Fruit fly (Drosophila melanogaster) whole organism, wandering third instar larva: Measurements from ENCODE around the gene CG31752.

ENCODE experiments used
- Abd-B ChIP-seq: fragments of >200 bp; optimal IDR thresholded peaks from 2 replicates; lab custom pipeline; 2017; ENCODE audit warnings: missing biosample characterization, missing genetic modification characterization
- CG32264 ChIP-seq: fragments of 200-800 bp; sonication (Bioruptor generic); optimal IDR thresholded peaks from 2 replicates; lab custom pipeline; 2016; ENCODE audit warnings: missing biosample characterization, missing genetic modification characterization
- CG9705 ChIP-seq: fragments of 200-800 bp; sonication (Bioruptor generic); optimal IDR thresholded peaks from 2 replicates; lab custom pipeline; 2018; ENCODE audit warnings: missing biosample characterization, mild to moderate bottlenecking, missing genetic modification characterization
- Dfd ChIP-seq: fragments of >200 bp; optimal IDR thresholded peaks from 2 replicates; lab custom pipeline; 2017; ENCODE audit warnings: missing biosample characterization, missing genetic modification characterization
- Dif ChIP-seq: fragments of 200-275, 200-300 bp; sonication (Bioruptor generic); optimal IDR thresholded peaks from 2 replicates; lab custom pipeline; 2018; ENCODE audit warnings: missing biosample characterization, missing genetic modification characterization; ENCODE audit not compliant: partially characterized antibody
- GATAd ChIP-seq: sonication (Bioruptor generic); optimal IDR thresholded peaks from 2 replicates; lab custom pipeline; 2016; ENCODE audit warnings: missing biosample characterization, missing genetic modification characterization
- HLH106 ChIP-seq: fragments of 200-800 bp; optimal IDR thresholded peaks from 3 replicates; lab custom pipeline; 2019; ENCODE audit warnings: missing biosample characterization, mild to moderate bottlenecking, missing genetic modification characterization, moderate library complexity
- Hnf4 ChIP-seq: fragments of 200-800 bp; sonication (Bioruptor generic); optimal IDR thresholded peaks from 2 replicates; lab custom pipeline; 2016; ENCODE audit warnings: missing biosample characterization, mild to moderate bottlenecking, missing genetic modification characterization
- Hr78 ChIP-seq: fragments of >200 bp; optimal IDR thresholded peaks from 2 replicates; lab custom pipeline; 2017; ENCODE audit warnings: missing biosample characterization, missing genetic modification characterization
- Hr83 ChIP-seq: fragments of 200-300 bp; sonication (Bioruptor generic); optimal IDR thresholded peaks from 2 replicates; lab custom pipeline; 2016; ENCODE audit warnings: missing biosample characterization, mild to moderate bottlenecking, missing genetic modification characterization, moderate library complexity; ENCODE audit not compliant: poor library complexity, severe bottlenecking
- Jra ChIP-seq: sonication (Bioruptor generic); optimal IDR thresholded peaks from 2 replicates; lab custom pipeline; 2016; ENCODE audit warnings: missing biosample characterization, missing genetic modification characterization
- Myc ChIP-seq: fragments of >200 bp; optimal IDR thresholded peaks from 2 replicates; lab custom pipeline; 2017
- N ChIP-seq: fragments of >200 bp; optimal IDR thresholded peaks from 2 replicates; lab custom pipeline; 2018; ENCODE audit warnings: missing biosample characterization, missing external identifiers, missing genetic modification characterization
- OdsH ChIP-seq: fragments of 200-800 bp; sonication (Bioruptor generic); optimal IDR thresholded peaks from 2 replicates; lab custom pipeline; 2016; ENCODE audit warnings: missing biosample characterization, mild to moderate bottlenecking, missing genetic modification characterization
- Sp1 ChIP-seq: fragments of 200-800 bp; sonication (Bioruptor generic); optimal IDR thresholded peaks from 3 replicates; lab custom pipeline; 2019; ENCODE audit warnings: missing biosample characterization, mild to moderate bottlenecking, missing genetic modification characterization, moderate library complexity
- Vsx2 ChIP-seq: fragments of 200-300, 225-300 bp; sonication (Bioruptor generic); optimal IDR thresholded peaks from 2 replicates; lab custom pipeline; 2018; ENCODE audit warnings: missing biosample characterization, missing genetic modification characterization; ENCODE audit not compliant: partially characterized antibody
- brk ChIP-seq: fragments of 200-800 bp; sonication (Bioruptor generic); optimal IDR thresholded peaks from 2 replicates; lab custom pipeline; 2016; ENCODE audit warnings: missing biosample characterization, mild to moderate bottlenecking, missing genetic modification characterization
- dl ChIP-seq, 2 experiments: fragments of 175-275, 200-275 bp in 1 of 2; fragments of 200-275 bp in 1 of 2; sonication (Bioruptor generic); optimal IDR thresholded peaks; lab custom pipeline; 2018; ENCODE audit warnings: mild to moderate bottlenecking in 2 of 2, missing biosample characterization in 2 of 2, missing genetic modification characterization in 2 of 2, moderate library complexity in 2 of 2; ENCODE audit not compliant: partially characterized antibody in 2 of 2, insufficient read depth in 1 of 2
- dmrt93B ChIP-seq: fragments of 200-800 bp; sonication (Bioruptor generic); optimal IDR thresholded peaks from 2 replicates; lab custom pipeline; 2018; ENCODE audit warnings: missing biosample characterization, mild to moderate bottlenecking, missing genetic modification characterization
- dsf ChIP-seq: sonication (Bioruptor generic); optimal IDR thresholded peaks from 2 replicates; lab custom pipeline; 2016; ENCODE audit warnings: missing biosample characterization, missing genetic modification characterization, borderline replicate concordance
- ey ChIP-seq: fragments of 200-800 bp; sonication (Bioruptor generic); optimal IDR thresholded peaks from 2 replicates; lab custom pipeline; 2016; ENCODE audit warnings: missing biosample characterization, missing genetic modification characterization
- foxo ChIP-seq, 2 experiments: fragments of 200-800 bp; sonication (Bioruptor generic); optimal IDR thresholded peaks; 2 replicates in 1 of 2; 3 replicates in 1 of 2; lab custom pipeline; 2016 to 2017; ENCODE audit warnings: missing biosample characterization in 2 of 2, missing genetic modification characterization in 2 of 2
- fru ChIP-seq: fragments of 200-800 bp; sonication (Bioruptor generic); optimal IDR thresholded peaks from 3 replicates; lab custom pipeline; 2016; ENCODE audit warnings: missing biosample characterization, mild to moderate bottlenecking, missing genetic modification characterization
- h ChIP-seq: fragments of 200-800 bp; sonication (Bioruptor generic); optimal IDR thresholded peaks from 3 replicates; lab custom pipeline; 2016; ENCODE audit warnings: missing biosample characterization, mild to moderate bottlenecking, missing genetic modification characterization
- jim ChIP-seq: fragments of 175-275, 200-325 bp; sonication (Bioruptor generic); optimal IDR thresholded peaks from 2 replicates; lab custom pipeline; 2016; ENCODE audit warnings: missing biosample characterization, mild to moderate bottlenecking, missing genetic modification characterization
- pan ChIP-seq: fragments of >200 bp; optimal IDR thresholded peaks from 2 replicates; lab custom pipeline; 2017
- psq ChIP-seq: fragments of 200-800 bp; sonication (Bioruptor generic); optimal IDR thresholded peaks from 3 replicates; lab custom pipeline; 2017; ENCODE audit warnings: missing biosample characterization, mild to moderate bottlenecking, missing genetic modification characterization, moderate library complexity
- rgr ChIP-seq: fragments of 200-800 bp; sonication (Bioruptor generic); optimal IDR thresholded peaks from 3 replicates; lab custom pipeline; 2016; ENCODE audit warnings: missing biosample characterization, mild to moderate bottlenecking, missing genetic modification characterization
- sage ChIP-seq: fragments of 200-800 bp; sonication (Bioruptor generic); optimal IDR thresholded peaks from 2 replicates; lab custom pipeline; 2016; ENCODE audit warnings: missing biosample characterization, mild to moderate bottlenecking, missing genetic modification characterization
- sv ChIP-seq: fragments of 200-800 bp; sonication (Bioruptor generic); optimal IDR thresholded peaks from 3 replicates; lab custom pipeline; 2016; ENCODE audit warnings: missing biosample characterization, missing genetic modification characterization
- tai ChIP-seq: sonication (Bioruptor generic); optimal IDR thresholded peaks from 2 replicates; lab custom pipeline; 2016; ENCODE audit warnings: missing biosample characterization, missing genetic modification characterization
- usp ChIP-seq: fragments of >200 bp; optimal IDR thresholded peaks from 2 replicates; lab custom pipeline; 2017; ENCODE audit warnings: missing biosample characterization, missing genetic modification characterization
- woc ChIP-seq: sonication (Bioruptor generic); optimal IDR thresholded peaks from 2 replicates; lab custom pipeline; 2016; ENCODE audit warnings: missing biosample characterization, mild to moderate bottlenecking, missing genetic modification characterization

Gene CG31752

dm6 chr2L:18875213-18875612, 34.1 kb upstream of the CG31752 start:
- TF ChIP-seq GATAd (no peak), dsf (GFP tag; lab: Kevin White, UChicago) (no peak), Hnf4 (GFP tag; lab: Kevin White, UChicago) (no peak), jim (no peak), Hr78 (GFP tag; lab: Kevin White, UChicago) (no peak), CG9705 (GFP tag; lab: Kevin White, UChicago) (no peak)

DNA sequence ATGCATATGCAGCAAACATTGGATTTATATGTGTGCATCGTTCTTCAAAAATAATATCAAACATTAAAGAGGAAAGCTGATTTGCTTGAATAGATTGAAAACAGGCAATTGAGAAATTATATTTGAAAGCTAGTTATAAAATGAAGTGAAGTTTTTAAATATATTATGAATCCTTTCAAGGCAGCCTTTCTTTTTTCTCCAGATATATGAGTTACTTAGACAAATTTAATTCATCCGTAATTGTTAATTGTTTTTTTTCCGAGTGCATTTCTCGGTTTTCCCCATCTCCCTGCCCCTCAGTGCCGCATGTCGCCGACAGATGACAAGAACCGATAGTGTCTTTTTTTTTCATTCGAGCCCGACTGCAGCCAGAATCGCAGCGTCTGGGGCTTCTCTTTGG, 30.7 kb upstream of the CG31752 start:
- TF ChIP-seq Myc (lab: Kevin White, UChicago) (no peak), Hr83 (no peak), fru (no peak), tai (GFP tag; lab: Kevin White, UChicago) (no peak), HLH106 (no peak), Hr78 (GFP tag; lab: Kevin White, UChicago) (no peak), rgr (GFP tag; lab: Kevin White, UChicago) (no peak), GATAd (no peak), Vsx2 (no peak), dl (GFP tag; optimal IDR thresholded peaks at IDR 0.05; lab: Kevin White, UChicago; ENCODE audit: insufficient read depth in 1 of 2, partially characterized antibody in 2 of 2) (no peak), ey (GFP tag; lab: Kevin White, UChicago) (peak; percentile 18), Dif (GFP tag; lab: Kevin White, UChicago) (no peak), Abd-B (GFP tag; lab: Kevin White, UChicago) (no peak), sage (GFP tag; lab: Kevin White, UChicago) (no peak), CG32264 (GFP tag; lab: Kevin White, UChicago) (no peak), dmrt93B (GFP tag; lab: Kevin White, UChicago) (no peak), sv (GFP tag; lab: Kevin White, UChicago) (no peak), psq (GFP tag; lab: Kevin White, UChicago) (peak; percentile 5), pan (lab: Kevin White, UChicago) (no peak), OdsH (GFP tag; lab: Kevin White, UChicago) (peak; percentile 26), Dfd (GFP tag; lab: Kevin White, UChicago) (no peak), foxo (GFP tag; optimal IDR thresholded peaks at IDR 0.05; lab: Kevin White, UChicago) (peak in 1 of 2 experiments; percentile 31), brk (GFP tag; lab: Kevin White, UChicago) (no peak)

dm6 chr2L:18867815-18868214, 26.7 kb upstream of the CG31752 start:
- TF ChIP-seq jim (no peak), Dif (GFP tag; lab: Kevin White, UChicago) (no peak), Sp1 (GFP tag; lab: Kevin White, UChicago) (no peak), woc (GFP tag; lab: Kevin White, UChicago) (no peak), CG32264 (GFP tag; lab: Kevin White, UChicago) (no peak), tai (GFP tag; lab: Kevin White, UChicago) (no peak), Abd-B (GFP tag; lab: Kevin White, UChicago) (no peak)
- TF ChIP-seq, all 38 proteins: peak for 0

DNA sequence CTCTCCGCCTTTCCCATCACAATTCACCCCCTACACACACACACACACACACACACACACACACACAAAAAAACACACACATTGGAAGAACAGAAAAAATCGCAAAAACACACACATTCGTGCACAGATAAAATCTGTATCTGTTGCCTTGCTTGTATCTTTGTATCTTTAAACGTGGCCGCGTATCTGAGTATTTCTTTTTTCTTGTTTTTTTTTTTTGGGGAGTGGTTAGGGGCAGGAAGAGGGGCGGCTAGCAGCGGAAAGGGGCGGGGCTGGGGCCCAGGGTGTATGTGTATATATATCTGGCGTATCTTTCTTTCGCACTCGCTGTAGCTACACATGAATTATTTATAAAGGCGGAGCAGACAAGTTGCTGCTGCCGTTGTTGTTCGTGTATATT, 25.5 kb upstream of the CG31752 start:
- TF ChIP-seq GATAd (no peak), sage (GFP tag; lab: Kevin White, UChicago) (no peak), Hnf4 (GFP tag; lab: Kevin White, UChicago) (no peak), Dfd (GFP tag; lab: Kevin White, UChicago) (peak; percentile 53), Hr78 (GFP tag; lab: Kevin White, UChicago) (no peak), Jra (GFP tag; lab: Kevin White, UChicago) (no peak), OdsH (GFP tag; lab: Kevin White, UChicago) (no peak), jim (peak; percentile 81), h (no peak)

DNA sequence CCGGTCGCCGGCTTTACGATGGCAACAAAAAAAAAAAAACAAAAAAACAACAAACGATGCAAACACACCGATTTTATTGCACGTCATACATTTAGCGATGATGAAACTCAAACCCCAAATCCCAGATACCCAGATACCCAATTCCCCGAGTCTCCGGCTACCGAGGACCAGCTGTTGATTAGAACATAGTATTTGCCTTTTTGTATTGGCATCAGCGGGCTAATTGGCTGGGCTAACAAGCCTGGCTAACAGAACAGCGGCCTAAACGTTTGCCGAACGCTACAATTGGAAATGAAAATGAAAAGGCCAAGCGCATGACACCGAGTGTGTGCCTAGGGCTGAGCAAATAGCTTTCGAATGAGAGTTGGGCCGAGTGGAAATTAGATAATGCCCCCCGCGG, 23.9 kb upstream of the CG31752 start:
- TF ChIP-seq jim (no peak), Hnf4 (GFP tag; lab: Kevin White, UChicago) (no peak), Myc (lab: Kevin White, UChicago) (no peak), usp (no peak), tai (GFP tag; lab: Kevin White, UChicago) (no peak), N (GFP tag; lab: Kevin White, UChicago) (no peak), dsf (GFP tag; lab: Kevin White, UChicago) (no peak)
